Worm (Caenorhabditis elegans) whole organism, L4 larva: ENCODE results near the gene Y38H6C.15.

ENCODE experiments used
- F10B5.3 ChIP-seq: sonication (generic microtip); optimal IDR thresholded peaks from 2 replicates; lab custom pipeline; 2016; ENCODE audit warnings: mild to moderate bottlenecking, missing genetic modification characterization, missing compliant biosample characterization
- ZK546.5 ChIP-seq, 2 experiments: sonication (generic microtip); optimal IDR thresholded peaks; 2 replicates each; lab custom pipeline; 2017; ENCODE audit warnings: missing biosample characterization in 2 of 2, missing genetic modification characterization in 2 of 2
- aha-1 ChIP-seq: fragments of 150-350 bp; peaks from one replicate; lab custom pipeline; 2014; ENCODE audit warnings: missing biosample characterization, missing genetic modification characterization
- cey-2 ChIP-seq: sonication (generic microtip); optimal IDR thresholded peaks from 3 replicates; lab custom pipeline; 2017; ENCODE audit warnings: missing genetic modification characterization, mild to moderate bottlenecking, missing compliant biosample characterization, antibody characterized with exemption, borderline replicate concordance; ENCODE audit not compliant: insufficient read depth
- dmd-6 ChIP-seq: fragments of 200-800 bp; sonication (Bioruptor generic); IDR thresholded peaks from 2 replicates; pipeline ENCODE4 v1.3.6; 2022; ENCODE audit warnings: missing genetic modification reagents, missing genetic modification characterization, missing compliant biosample characterization
- duxl-1 ChIP-seq: sonication (generic microtip); optimal IDR thresholded peaks from 2 replicates; lab custom pipeline; 2016; ENCODE audit warnings: mild to moderate bottlenecking, missing genetic modification characterization, moderate library complexity, missing compliant biosample characterization; ENCODE audit not compliant: poor library complexity
- egl-43 ChIP-seq: fragments of 200-800 bp; sonication (Bioruptor generic); IDR thresholded peaks from 2 replicates; pipeline ENCODE4 v1.3.6; 2022; ENCODE audit warnings: missing genetic modification reagents, missing genetic modification characterization, missing compliant biosample characterization
- hlh-30 ChIP-seq: sonication (generic microtip); optimal IDR thresholded peaks from 2 replicates; lab custom pipeline; 2017; ENCODE audit warnings: antibody characterized with exemption, mild to moderate bottlenecking, missing genetic modification characterization, missing compliant biosample characterization; ENCODE audit not compliant: insufficient read depth
- lin-13 ChIP-seq: fragments of 150-350 bp; optimal IDR thresholded peaks from 2 replicates; lab custom pipeline; 2014; ENCODE audit warnings: missing biosample characterization, missing genetic modification reagents, missing genetic modification characterization
- lsy-2 ChIP-seq, 2 experiments: fragments of 150-350 bp in 1 of 2; sonication (generic microtip) in 1 of 2; optimal IDR thresholded peaks; 2 replicates each; lab custom pipeline; 2014 to 2017; ENCODE audit warnings: missing biosample characterization in 2 of 2, missing genetic modification characterization in 2 of 2
- mdl-1 ChIP-seq, 2 experiments: fragments of 150-350 bp in 1 of 2; sonication (generic microtip) in 1 of 2; optimal IDR thresholded peaks; 2 replicates each; lab custom pipeline; 2014 to 2017; ENCODE audit warnings: missing biosample characterization in 2 of 2, missing genetic modification characterization in 2 of 2
- mep-1 ChIP-seq: fragments of 150-350 bp; sonication (generic microtip); optimal IDR thresholded peaks from 3 replicates; lab custom pipeline; 2014; ENCODE audit warnings: missing biosample characterization, missing genetic modification characterization
- nhr-10 ChIP-seq: fragments of 150-350 bp; optimal IDR thresholded peaks from 2 replicates; lab custom pipeline; 2014; ENCODE audit warnings: missing biosample characterization, missing genetic modification characterization
- nhr-11 ChIP-seq: fragments of 150-350 bp; optimal IDR thresholded peaks from 2 replicates; lab custom pipeline; 2014; ENCODE audit warnings: missing biosample characterization, missing genetic modification characterization
- nhr-76 ChIP-seq: fragments of 150-350 bp; optimal IDR thresholded peaks from 2 replicates; lab custom pipeline; 2014; ENCODE audit warnings: missing biosample characterization, missing genetic modification characterization
- pqm-1 ChIP-seq: sonication (generic microtip); optimal IDR thresholded peaks from 2 replicates; lab custom pipeline; 2017; ENCODE audit warnings: missing biosample characterization, missing genetic modification characterization
- saeg-2 ChIP-seq: fragments of 200-800 bp; sonication (Bioruptor generic); IDR thresholded peaks from 2 replicates; pipeline ENCODE4 v1.3.6; 2022; ENCODE audit warnings: missing genetic modification reagents, missing genetic modification characterization, missing compliant biosample characterization
- set-16 ChIP-seq: fragments of 200-800 bp; sonication (Bioruptor generic); IDR thresholded peaks from 2 replicates; pipeline ENCODE4 v1.3.6; 2022; ENCODE audit warnings: missing genetic modification reagents, missing genetic modification characterization, missing compliant biosample characterization
- snpc-4 ChIP-seq: fragments of 150-350 bp; optimal IDR thresholded peaks from 2 replicates; lab custom pipeline; 2014; ENCODE audit warnings: missing biosample characterization, missing genetic modification characterization
- tag-97 ChIP-seq: fragments of 200-800 bp; sonication (Bioruptor generic); IDR thresholded peaks from 2 replicates; pipeline ENCODE4 v1.3.6; 2022; ENCODE audit warnings: missing genetic modification characterization, missing compliant biosample characterization
- unc-62 ChIP-seq, 3 experiments: fragments of 150-350 bp in 1 of 3; sonication (generic microtip); optimal IDR thresholded peaks in 2 of 3; peaks in 1 of 3; 1 replicate in 1 of 3; 2 replicates in 2 of 3; lab custom pipeline; 2014 to 2017; ENCODE audit warnings: missing biosample characterization in 3 of 3, missing genetic modification characterization in 3 of 3, missing genetic modification reagents in 3 of 3, missing genotype in 1 of 3
- zfp-2 ChIP-seq: sonication (generic microtip); optimal IDR thresholded peaks from 2 replicates; lab custom pipeline; 2016; ENCODE audit warnings: mild to moderate bottlenecking, missing genetic modification characterization, missing compliant biosample characterization

Y38H6C.15 gene

DNA sequence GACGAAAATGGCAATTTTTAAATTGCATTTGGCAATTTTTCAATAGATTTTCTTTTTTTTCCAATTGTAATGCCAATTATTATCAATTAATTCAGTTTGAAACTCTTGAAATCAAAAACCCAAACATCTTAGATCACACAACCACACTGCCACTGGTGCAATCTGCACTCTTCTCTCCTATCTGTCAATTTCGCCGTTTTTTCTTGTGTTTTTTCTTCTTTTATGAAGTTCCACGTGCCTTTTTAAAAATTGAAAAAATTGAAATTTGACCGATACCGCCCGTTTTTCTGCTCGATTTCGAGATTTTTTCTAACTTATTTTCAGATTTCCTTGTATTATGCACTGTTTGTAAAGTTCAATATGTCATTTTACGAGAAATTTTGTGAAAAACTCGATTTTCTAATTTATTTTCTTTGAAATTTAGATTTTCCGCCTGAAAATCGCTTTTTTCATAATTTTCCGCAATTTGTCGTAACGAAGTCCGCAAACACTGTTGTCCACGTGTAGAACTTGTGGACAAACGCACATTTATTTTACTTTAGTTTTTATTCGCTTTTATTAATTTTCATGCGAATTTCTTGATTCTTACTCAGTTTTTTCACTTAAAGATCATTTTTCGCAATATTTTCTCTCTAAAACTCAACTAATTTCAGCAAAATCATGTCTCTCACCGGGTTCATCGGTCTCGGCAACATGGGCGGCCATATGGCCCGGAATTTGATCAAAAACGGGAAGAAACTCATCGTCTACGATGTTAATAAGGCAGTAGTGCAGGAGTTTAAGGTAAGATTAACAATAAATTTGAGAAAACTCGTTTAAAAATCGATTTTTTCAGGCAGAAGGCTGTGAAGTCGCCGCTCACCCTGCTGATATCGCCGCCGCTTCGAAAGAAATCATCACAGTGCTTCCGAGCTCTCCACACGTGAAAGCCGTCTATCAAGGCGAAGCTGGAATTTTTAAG lies 42.6 kb downstream of the Y38H6C.15 start, which contains the start of gene B0250.5 (continued):
- TF ChIP-seq duxl-1 (tag; lab: Kevin White, UChicago) = peak; percentile 3
- no peak for TF ChIP-seq egl-43 (GFP tag; lab: Robert Waterston, UW)
- TF ChIP-seq F10B5.3 (tag; lab: Kevin White, UChicago) = no peak
- peak; percentile 34; the same call in 1 of the 2 replicates for TF ChIP-seq dmd-6 (GFP tag; lab: Robert Waterston, UW)
- no peak for TF ChIP-seq zfp-2 (tag; lab: Kevin White, UChicago)
- TF ChIP-seq tag-97 (GFP tag; lab: Robert Waterston, UW) = no peak
- TF ChIP-seq mdl-1 (tag; optimal IDR thresholded peaks at IDR 0.05; lab: Kevin White, UChicago) = peak in 1 of 2 experiments; percentile 36
- TF ChIP-seq ZK546.5 (tag; optimal IDR thresholded peaks at IDR 0.05; lab: Kevin White, UChicago) = no peak
- no peak for TF ChIP-seq nhr-76
- no peak for TF ChIP-seq set-16

ce11 chrV:20492385-20492784 lies 43.7 kb downstream of the Y38H6C.15 start, which contains the start of gene srbc-79:
TSS of gene srbc-79 (minus strand) at chrV:20492485.
- TF ChIP-seq pqm-1 = no peak
- TF ChIP-seq aha-1 = peak; percentile 16

DNA sequence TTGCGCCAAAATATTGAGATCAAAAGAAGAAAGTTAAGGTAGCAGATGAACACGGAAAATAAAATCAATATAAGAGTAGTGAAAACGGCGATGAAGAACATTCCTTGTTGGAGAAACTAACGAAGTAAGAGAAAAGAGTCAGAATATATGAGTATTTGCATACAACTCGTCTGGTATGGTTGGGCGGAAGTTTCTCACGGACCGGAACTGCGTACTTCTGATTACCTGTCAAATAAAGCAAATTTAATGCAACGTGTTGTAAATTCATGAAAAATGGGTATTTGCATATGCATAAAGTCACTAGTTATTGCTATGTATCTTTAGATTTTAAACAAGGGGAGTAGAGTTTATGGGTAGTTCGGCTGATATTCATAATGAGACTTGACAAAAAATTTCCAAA lies 47.0 kb downstream of the Y38H6C.15 start, which contains the start of gene srbc-78:
srbc-78 (minus strand) TSS at position 101 of the 400 bp plus-strand sequence.
- TF ChIP-seq nhr-10 (tag; lab: Kevin White, UChicago) (no peak), unc-62 (GFP tag; optimal IDR thresholded peaks at IDR 0.05 in 1 of 2; lab: Kevin White, UChicago) (peak in 1 of 2 experiments; percentile 77), unc-62 (tag; optimal IDR thresholded peaks at IDR 0.05; lab: Kevin White, UChicago) (no peak)

- TF ChIP-seq aha-1 = no peak
- peak in 1 of 2 experiments; percentile 12 for TF ChIP-seq lsy-2 (tag; optimal IDR thresholded peaks at IDR 0.05; lab: Kevin White, UChicago)
- no peak for TF ChIP-seq cey-2 (tag; lab: Kevin White, UChicago)
- no peak for TF ChIP-seq tag-97 (GFP tag; lab: Robert Waterston, UW)
- peak; percentile 2 for TF ChIP-seq hlh-30 (tag; lab: Kevin White, UChicago)
Observed at ce11 chrV:20486549-20486948, 49.6 kb downstream of the Y38H6C.15 start.

DNA sequence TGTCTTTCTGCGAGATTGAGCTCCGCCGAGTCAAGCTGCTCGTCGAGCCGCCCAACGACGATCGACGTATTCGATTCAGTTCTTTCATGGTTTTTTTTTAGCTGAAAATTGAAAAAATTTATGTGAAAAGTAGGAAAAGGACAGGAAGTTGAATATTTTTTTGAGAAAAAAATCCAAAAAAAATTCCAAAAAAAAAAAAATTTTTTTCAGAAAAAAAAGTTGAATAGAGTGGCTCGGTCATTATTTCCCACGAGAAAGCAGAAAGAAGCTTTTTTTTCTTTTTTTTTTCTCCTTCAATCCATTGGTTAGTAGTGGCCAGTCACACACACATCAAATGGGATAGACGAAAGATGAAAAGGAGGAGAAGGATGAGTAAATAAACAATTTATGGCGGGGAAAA lies 50.8 kb downstream of the Y38H6C.15 start, which contains the start of gene dhcr-7:
dhcr-7 (minus strand) TSS at position 101 of the 400 bp plus-strand sequence.
- no peak for TF ChIP-seq snpc-4 (tag; lab: Kevin White, UChicago)
- no peak for TF ChIP-seq saeg-2 (GFP tag; lab: Robert Waterston, UW)
- no peak for TF ChIP-seq nhr-11
- no peak for TF ChIP-seq lin-13 (GFP tag; lab: Kevin White, UChicago)
- TF ChIP-seq mep-1 (tag; lab: Kevin White, UChicago) = no peak
- TF ChIP-seq, all 104 proteins: peak for 0
